Worm (Caenorhabditis elegans) whole organism, L4 larva: Measurements from ENCODE around the gene K07C11.8.

Source experiments
- D1046.2 ChIP-seq: fragments of 200-800 bp; sonication (Bioruptor generic); IDR thresholded peaks from 2 replicates; pipeline ENCODE4 v1.3.6; 2022; ENCODE audit warnings: missing genetic modification characterization, missing compliant biosample characterization
- F49E8.2 ChIP-seq: sonication (generic microtip); optimal IDR thresholded peaks from 2 replicates; lab custom pipeline; 2016; ENCODE audit warnings: missing compliant biosample characterization, mild to moderate bottlenecking, missing genetic modification characterization, borderline replicate concordance
- aha-1 ChIP-seq: fragments of 150-350 bp; peaks from one replicate; lab custom pipeline; 2014; ENCODE audit warnings: missing biosample characterization, missing genetic modification characterization
- aly-2 ChIP-seq: sonication (generic microtip); optimal IDR thresholded peaks from 2 replicates; lab custom pipeline; 2018; ENCODE audit warnings: missing biosample characterization, missing genetic modification characterization
- ama-1 ChIP-seq: fragments of 150-350 bp; optimal IDR thresholded peaks from 2 replicates; lab custom pipeline; 2014; ENCODE audit warnings: inconsistent platforms, mixed read lengths
- ceh-82 ChIP-seq: sonication (generic microtip); optimal IDR thresholded peaks from 2 replicates; lab custom pipeline; 2017; ENCODE audit warnings: missing biosample characterization, missing genetic modification characterization
- cey-2 ChIP-seq: sonication (generic microtip); optimal IDR thresholded peaks from 3 replicates; lab custom pipeline; 2017; ENCODE audit warnings: missing genetic modification characterization, mild to moderate bottlenecking, missing compliant biosample characterization, antibody characterized with exemption, borderline replicate concordance; ENCODE audit not compliant: insufficient read depth
- daf-12 ChIP-seq: fragments of 150-350 bp; optimal IDR thresholded peaks from 2 replicates; lab custom pipeline; 2014; ENCODE audit warnings: missing biosample characterization, missing genetic modification reagents, missing genetic modification characterization
- daf-16 ChIP-seq, 3 experiments: sonication (generic microtip); optimal IDR thresholded peaks; 2 replicates each; lab custom pipeline; 2016 to 2017; ENCODE audit warnings: missing genetic modification characterization in 3 of 3, missing genetic modification reagents in 3 of 3, mild to moderate bottlenecking in 2 of 3, missing compliant biosample characterization in 2 of 3, missing biosample characterization in 1 of 3, moderate library complexity in 1 of 3
- dmd-6 ChIP-seq: fragments of 200-800 bp; sonication (Bioruptor generic); IDR thresholded peaks from 2 replicates; pipeline ENCODE4 v1.3.6; 2022; ENCODE audit warnings: missing genetic modification reagents, missing genetic modification characterization, missing compliant biosample characterization
- dmd-9 ChIP-seq: fragments of 200-800 bp; sonication (Bioruptor generic); IDR thresholded peaks from 2 replicates; pipeline ENCODE4 v1.3.6; 2022; ENCODE audit warnings: missing genetic modification reagents, missing genetic modification characterization, missing compliant biosample characterization
- dve-1 ChIP-seq: sonication (generic microtip); optimal IDR thresholded peaks from 2 replicates; lab custom pipeline; 2017; ENCODE audit warnings: antibody characterized with exemption, mild to moderate bottlenecking, missing genetic modification characterization, missing compliant biosample characterization; ENCODE audit not compliant: insufficient read depth
- gei-8 ChIP-seq: fragments of 200-800 bp; sonication (Bioruptor generic); optimal IDR thresholded peaks from 2 replicates; lab custom pipeline; 2018; ENCODE audit warnings: mild to moderate bottlenecking, missing genetic modification characterization, missing compliant biosample characterization
- hlh-11 ChIP-seq: fragments of 200-800 bp; sonication (Bioruptor generic); optimal IDR thresholded peaks from 2 replicates; lab custom pipeline; 2018; ENCODE audit warnings: mild to moderate bottlenecking, missing genetic modification characterization, missing compliant biosample characterization
- lim-7 ChIP-seq: fragments of 200-800 bp; sonication (Bioruptor generic); IDR thresholded peaks from 2 replicates; pipeline ENCODE4 v1.3.6; 2022; ENCODE audit warnings: missing genetic modification characterization, missing compliant biosample characterization
- lin-38 ChIP-seq: fragments of 200-800 bp; sonication (Bioruptor generic); IDR thresholded peaks from 2 replicates; pipeline ENCODE4 v1.3.6; 2022; ENCODE audit warnings: missing genetic modification reagents, missing genetic modification characterization, missing compliant biosample characterization
- lsy-2 ChIP-seq, 2 experiments: fragments of 150-350 bp in 1 of 2; sonication (generic microtip) in 1 of 2; optimal IDR thresholded peaks; 2 replicates each; lab custom pipeline; 2014 to 2017; ENCODE audit warnings: missing biosample characterization in 2 of 2, missing genetic modification characterization in 2 of 2
- mep-1 ChIP-seq: fragments of 150-350 bp; sonication (generic microtip); optimal IDR thresholded peaks from 3 replicates; lab custom pipeline; 2014; ENCODE audit warnings: missing biosample characterization, missing genetic modification characterization
- mes-2 ChIP-seq: sonication (generic microtip); optimal IDR thresholded peaks from 2 replicates; lab custom pipeline; 2016; ENCODE audit warnings: missing genotype, mild to moderate bottlenecking, missing genetic modification characterization, missing compliant biosample characterization; ENCODE audit not compliant: poor library complexity, severe bottlenecking
- nhr-10 ChIP-seq: fragments of 150-350 bp; optimal IDR thresholded peaks from 2 replicates; lab custom pipeline; 2014; ENCODE audit warnings: missing biosample characterization, missing genetic modification characterization
- nhr-11 ChIP-seq: fragments of 150-350 bp; optimal IDR thresholded peaks from 2 replicates; lab custom pipeline; 2014; ENCODE audit warnings: missing biosample characterization, missing genetic modification characterization
- nhr-48 ChIP-seq: sonication (generic microtip); optimal IDR thresholded peaks from 2 replicates; lab custom pipeline; 2016; ENCODE audit warnings: mild to moderate bottlenecking, missing genetic modification characterization, missing compliant biosample characterization
- nhr-6 ChIP-seq: fragments of 150-350 bp; optimal IDR thresholded peaks from 2 replicates; lab custom pipeline; 2014; ENCODE audit warnings: missing biosample characterization, missing genetic modification characterization
- php-3 ChIP-seq: fragments of 200-800 bp; sonication (Bioruptor generic); IDR thresholded peaks from 2 replicates; pipeline ENCODE4 v1.3.6; 2022; ENCODE audit warnings: missing genetic modification reagents, missing genetic modification characterization, missing compliant biosample characterization
- snpc-4 ChIP-seq: fragments of 150-350 bp; optimal IDR thresholded peaks from 2 replicates; lab custom pipeline; 2014; ENCODE audit warnings: missing biosample characterization, missing genetic modification characterization
- tra-1 ChIP-seq: fragments of 200-800 bp; sonication (Bioruptor generic); IDR thresholded peaks from 2 replicates; pipeline ENCODE4 v1.3.6; 2022; ENCODE audit warnings: missing genetic modification reagents, missing genetic modification characterization, missing compliant biosample characterization
- unc-130 ChIP-seq: sonication (generic microtip); optimal IDR thresholded peaks from 2 replicates; lab custom pipeline; 2016; ENCODE audit warnings: missing genetic modification reagents, missing genetic modification characterization, missing compliant biosample characterization
- unc-62 ChIP-seq, 3 experiments: fragments of 150-350 bp in 1 of 3; sonication (generic microtip); optimal IDR thresholded peaks in 2 of 3; peaks in 1 of 3; 1 replicate in 1 of 3; 2 replicates in 2 of 3; lab custom pipeline; 2014 to 2017; ENCODE audit warnings: missing biosample characterization in 3 of 3, missing genetic modification characterization in 3 of 3, missing genetic modification reagents in 3 of 3, missing genotype in 1 of 3
- zag-1 ChIP-seq: fragments of 150-350 bp; optimal IDR thresholded peaks from 2 replicates; lab custom pipeline; 2014; ENCODE audit warnings: missing biosample characterization, missing genetic modification characterization
- zfp-2 ChIP-seq: sonication (generic microtip); optimal IDR thresholded peaks from 2 replicates; lab custom pipeline; 2016; ENCODE audit warnings: mild to moderate bottlenecking, missing genetic modification characterization, missing compliant biosample characterization
- zip-2 ChIP-seq: fragments of 150-350 bp; optimal IDR thresholded peaks from 2 replicates; lab custom pipeline; 2014; ENCODE audit warnings: missing biosample characterization, missing genetic modification characterization
- ztf-7 ChIP-seq: fragments of 150-350 bp; optimal IDR thresholded peaks from 2 replicates; lab custom pipeline; 2014; ENCODE audit warnings: missing biosample characterization, missing genetic modification characterization

The K07C11.8 gene

ce11 chrV:8267275-8267674, 49.6 kb upstream of the K07C11.8 start (continued):
- no peak for TF ChIP-seq snpc-4
- peak; percentile 32 for TF ChIP-seq nhr-10 (tag; lab: Kevin White, UChicago)
- TF ChIP-seq nhr-48 (tag; lab: Kevin White, UChicago): peak; percentile 28
- no peak for TF ChIP-seq mes-2 (tag; lab: Kevin White, UChicago)
- peak; percentile 80 for TF ChIP-seq dmd-6 (GFP tag; lab: Robert Waterston, UW)

DNA sequence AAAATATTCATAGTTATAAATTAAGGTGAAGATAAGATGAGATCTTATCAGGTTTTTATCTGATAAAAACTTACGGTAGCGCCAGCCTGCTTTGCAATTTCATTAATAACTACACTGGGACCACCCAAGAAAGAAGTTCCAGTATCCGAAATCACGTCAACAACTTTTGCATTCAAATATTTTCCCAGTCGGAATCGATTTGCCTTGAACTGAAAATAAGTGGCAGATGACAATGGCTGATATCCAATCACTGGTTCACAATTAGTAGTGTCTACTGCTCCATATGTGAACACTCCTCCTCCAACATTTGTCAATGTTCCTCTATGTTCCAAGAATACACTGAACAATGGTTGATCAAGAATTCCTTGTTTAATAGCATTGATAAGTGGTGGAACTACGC, 48.5 kb upstream of the K07C11.8 start, which contains the start of gene F21F8.5:
Gene F21F8.5 (minus strand): TSS at position 101 of the 400 bp plus-strand sequence.
- TF ChIP-seq unc-62 (GFP tag; optimal IDR thresholded peaks at IDR 0.05 in 1 of 2; lab: Kevin White, UChicago) (peak in 1 of 2 experiments; percentile 32), unc-62 (tag; optimal IDR thresholded peaks at IDR 0.05; lab: Kevin White, UChicago) (no peak), php-3 (GFP tag; lab: Robert Waterston, UW) (no peak)

ce11 chrV:8263941-8264340, 46.3 kb upstream of the K07C11.8 start, which contains the start of gene C16D9.9:
Gene C16D9.9, plus strand, starts transcription at chrV:8264241.
- TF ChIP-seq mes-2 (tag; lab: Kevin White, UChicago) (no peak), nhr-6 (tag; lab: Kevin White, UChicago) (no peak), F49E8.2 (tag; lab: Kevin White, UChicago) (no peak), ceh-82 (tag; lab: Kevin White, UChicago) (no peak), php-3 (GFP tag; lab: Robert Waterston, UW) (no peak), daf-16 (GFP tag; optimal IDR thresholded peaks at IDR 0.05; lab: Kevin White, UChicago) (no peak), daf-16 (tag; optimal IDR thresholded peaks at IDR 0.05; lab: Kevin White, UChicago) (no peak), dmd-9 (no peak), lim-7 (GFP tag; lab: Robert Waterston, UW) (no peak), lsy-2 (tag; optimal IDR thresholded peaks at IDR 0.05; lab: Kevin White, UChicago) (no peak), D1046.2 (GFP tag; lab: Robert Waterston, UW) (no peak), zfp-2 (tag; lab: Kevin White, UChicago) (no peak), zag-1 (no peak)

DNA sequence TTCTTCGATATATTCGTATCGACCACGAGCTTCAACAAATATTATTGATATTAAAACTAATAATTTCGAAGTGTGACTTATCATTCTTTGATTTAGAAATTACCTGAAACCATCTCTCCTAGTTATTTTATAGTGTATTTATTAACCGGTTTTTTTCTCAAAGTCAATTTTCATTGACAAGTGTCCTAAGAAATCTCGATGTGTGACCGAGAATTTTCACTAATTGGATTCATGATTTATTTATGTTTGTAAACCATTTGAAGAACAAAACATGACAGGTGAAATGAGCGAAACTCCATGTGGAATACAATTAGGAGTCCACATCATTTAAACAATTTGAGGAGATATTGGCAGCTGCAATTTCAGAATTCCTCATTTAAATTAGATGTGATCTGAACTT, 45.8 kb upstream of the K07C11.8 start, which contains the start of gene C16D9.8:
Gene C16D9.8 (minus strand): TSS at position 101 of the 400 bp plus-strand sequence.
- no peak for TF ChIP-seq daf-12 (tag; lab: Kevin White, UChicago)
- TF ChIP-seq dve-1 (tag; lab: Kevin White, UChicago): no peak
- TF ChIP-seq unc-130 (GFP tag; lab: Kevin White, UChicago): no peak
- TF ChIP-seq cey-2: no peak
- TF ChIP-seq gei-8 (GFP tag; lab: Kevin White, UChicago): no peak
- no peak for TF ChIP-seq nhr-10 (tag; lab: Kevin White, UChicago)
- no peak for TF ChIP-seq dmd-6 (GFP tag; lab: Robert Waterston, UW)
- no peak for TF ChIP-seq nhr-11
- TF ChIP-seq mep-1 (tag; lab: Kevin White, UChicago): no peak
- TF ChIP-seq D1046.2 (GFP tag; lab: Robert Waterston, UW): no peak
- no peak for TF ChIP-seq zfp-2 (tag; lab: Kevin White, UChicago)
- no peak for TF ChIP-seq ama-1 (lab: Kevin White, UChicago)
- TF ChIP-seq tra-1 (GFP tag; lab: Robert Waterston, UW): no peak
- no peak for TF ChIP-seq aly-2 (tag; lab: Kevin White, UChicago)
- no peak for TF ChIP-seq aha-1

- TF ChIP-seq snpc-4 (no peak), zip-2 (tag; lab: Kevin White, UChicago) (no peak), ztf-7 (no peak), unc-62 (GFP tag; optimal IDR thresholded peaks at IDR 0.05 in 1 of 2; lab: Kevin White, UChicago) (peak in 1 of 2 experiments; percentile 94), unc-62 (tag; optimal IDR thresholded peaks at IDR 0.05; lab: Kevin White, UChicago) (no peak), hlh-11 (no peak), lin-38 (GFP tag; lab: Robert Waterston, UW) (no peak), nhr-11 (no peak)
Observed at ce11 chrV:8262212-8262611, 44.5 kb upstream of the K07C11.8 start.
